Worm (Caenorhabditis elegans) whole organism, L3 larva: Measurements from ENCODE around the gene rev-3.

ENCODE experiments used
- ZK546.5 ChIP-seq: sonication (generic microtip); optimal IDR thresholded peaks from 2 replicates; lab custom pipeline; 2017; ENCODE audit warnings: missing biosample characterization, missing genetic modification characterization
- aly-2 ChIP-seq: fragments of 150-350 bp; optimal IDR thresholded peaks from 2 replicates; lab custom pipeline; 2014; ENCODE audit warnings: missing biosample characterization, missing genetic modification characterization
- ceh-28 ChIP-seq: fragments of 150-350 bp; optimal IDR thresholded peaks from 2 replicates; lab custom pipeline; 2014; ENCODE audit warnings: missing biosample characterization, missing genetic modification reagents, missing genetic modification characterization
- ceh-82 ChIP-seq: fragments of 150-350 bp; optimal IDR thresholded peaks from 2 replicates; lab custom pipeline; 2014; ENCODE audit warnings: missing biosample characterization, missing genetic modification characterization
- ceh-9 ChIP-seq: sonication (generic microtip); optimal IDR thresholded peaks from 2 replicates; lab custom pipeline; 2018; ENCODE audit warnings: missing biosample characterization, missing genetic modification characterization
- daf-12 ChIP-seq: fragments of 150-350 bp; optimal IDR thresholded peaks from 2 replicates; lab custom pipeline; 2014; ENCODE audit warnings: missing biosample characterization, missing genetic modification reagents, missing genetic modification characterization
- egl-27 ChIP-seq: sonication (generic microtip); optimal IDR thresholded peaks from 4 replicates; lab custom pipeline; 2017; ENCODE audit warnings: missing biosample characterization, missing genetic modification reagents, missing genetic modification characterization
- egl-5 ChIP-seq: fragments of 150-350 bp; optimal IDR thresholded peaks from 2 replicates; lab custom pipeline; 2017; ENCODE audit warnings: missing biosample characterization, missing genetic modification reagents, missing genetic modification characterization, inconsistent platforms
- elt-2 ChIP-seq: sonication (generic microtip); optimal IDR thresholded peaks from 2 replicates; lab custom pipeline; 2016; ENCODE audit warnings: missing genetic modification reagents, mild to moderate bottlenecking, missing genetic modification characterization, missing compliant biosample characterization
- elt-3 ChIP-seq, 3 experiments: fragments of 150-350 bp in 1 of 3; sonication (generic microtip) in 2 of 3; optimal IDR thresholded peaks; 2 replicates in 2 of 3; 4 replicates in 1 of 3; lab custom pipeline; 2014 to 2017; ENCODE audit warnings: missing biosample characterization in 3 of 3, missing genetic modification characterization in 3 of 3
- eor-1 ChIP-seq, 2 experiments: fragments of 150-350 bp; optimal IDR thresholded peaks; 2 replicates each; lab custom pipeline; 2014 to 2018; ENCODE audit warnings: missing biosample characterization in 2 of 2, missing genetic modification characterization in 2 of 2
- fkh-10 ChIP-seq: sonication (generic microtip); optimal IDR thresholded peaks from 2 replicates; lab custom pipeline; 2017; ENCODE audit warnings: missing biosample characterization, missing genetic modification reagents, missing genetic modification characterization
- fos-1 ChIP-seq: fragments of 150-350 bp; optimal IDR thresholded peaks from 2 replicates; lab custom pipeline; 2014; ENCODE audit warnings: missing biosample characterization, missing genetic modification characterization
- hmg-11 ChIP-seq: sonication (generic microtip); optimal IDR thresholded peaks from 2 replicates; lab custom pipeline; 2016; ENCODE audit warnings: missing genetic modification characterization, missing compliant biosample characterization
- jun-1 ChIP-seq: fragments of 150-350 bp; optimal IDR thresholded peaks from 2 replicates; lab custom pipeline; 2014; ENCODE audit warnings: missing biosample characterization, missing genetic modification reagents, missing genetic modification characterization
- lin-15B ChIP-seq: fragments of 150-350 bp; optimal IDR thresholded peaks from 2 replicates; lab custom pipeline; 2014; ENCODE audit warnings: missing biosample characterization, missing genetic modification characterization
- lsy-12 ChIP-seq: sonication (generic microtip); optimal IDR thresholded peaks from 2 replicates; lab custom pipeline; 2016; ENCODE audit warnings: mild to moderate bottlenecking, missing genetic modification characterization, missing compliant biosample characterization
- mdl-1 ChIP-seq: fragments of 150-350 bp; optimal IDR thresholded peaks from 2 replicates; lab custom pipeline; 2014; ENCODE audit warnings: missing biosample characterization, missing genetic modification characterization
- nhr-11 ChIP-seq: fragments of 150-350 bp; optimal IDR thresholded peaks from 2 replicates; lab custom pipeline; 2014; ENCODE audit warnings: missing biosample characterization, missing genetic modification characterization
- nhr-12 ChIP-seq: fragments of 150-350 bp; optimal IDR thresholded peaks from 2 replicates; lab custom pipeline; 2014; ENCODE audit warnings: missing biosample characterization, missing genetic modification characterization
- nhr-23 ChIP-seq: fragments of 150-350 bp; optimal IDR thresholded peaks from 2 replicates; lab custom pipeline; 2014; ENCODE audit warnings: missing biosample characterization, missing genetic modification reagents, missing genetic modification characterization
- nhr-43 ChIP-seq: sonication (generic microtip); optimal IDR thresholded peaks from 2 replicates; lab custom pipeline; 2016; ENCODE audit warnings: mild to moderate bottlenecking, missing genetic modification characterization, missing compliant biosample characterization; ENCODE audit not compliant: poor library complexity, severe bottlenecking
- nhr-67 ChIP-seq: fragments of 150-350 bp; optimal IDR thresholded peaks from 2 replicates; lab custom pipeline; 2014; ENCODE audit warnings: missing biosample characterization, missing genetic modification characterization
- nhr-76 ChIP-seq: fragments of 150-350 bp; sonication (generic microtip); optimal IDR thresholded peaks from 5 replicates; lab custom pipeline; 2014; ENCODE audit warnings: missing biosample characterization, missing genetic modification characterization
- pha-4 ChIP-seq: fragments of 150-350 bp; optimal IDR thresholded peaks from 2 replicates; lab custom pipeline; 2014; ENCODE audit warnings: missing biosample characterization, missing genetic modification reagents, missing genetic modification characterization
- pqm-1 ChIP-seq: fragments of 150-350 bp; optimal IDR thresholded peaks from 2 replicates; lab custom pipeline; 2017; ENCODE audit warnings: missing biosample characterization, missing genetic modification characterization, inconsistent platforms
- tbx-2 ChIP-seq: sonication (generic microtip); optimal IDR thresholded peaks from 2 replicates; lab custom pipeline; 2016; ENCODE audit warnings: mild to moderate bottlenecking, missing genetic modification characterization, missing compliant biosample characterization
- unc-39 ChIP-seq: sonication (generic microtip); optimal IDR thresholded peaks from 4 replicates; lab custom pipeline; 2017; ENCODE audit warnings: missing biosample characterization, missing genetic modification characterization
- unc-62 ChIP-seq: fragments of 150-350 bp; sonication (generic microtip); optimal IDR thresholded peaks from 4 replicates; lab custom pipeline; 2014; ENCODE audit warnings: missing biosample characterization, missing genetic modification reagents, missing genetic modification characterization
- ztf-11 ChIP-seq: fragments of 150-350 bp; optimal IDR thresholded peaks from 2 replicates; lab custom pipeline; 2014; ENCODE audit warnings: missing biosample characterization, missing genetic modification characterization
- ztf-4 ChIP-seq: fragments of 150-350 bp; optimal IDR thresholded peaks from 2 replicates; lab custom pipeline; 2014; ENCODE audit warnings: missing biosample characterization, missing genetic modification characterization

rev-3 gene

ce11 chrIII:5744579-5744978, 45.9 kb downstream of the rev-3 start, which contains the start of gene B0244.5:
B0244.5 (plus strand) TSS chrIII:5744879.
- TF ChIP-seq elt-2 (tag; lab: Kevin White, UChicago) (peak; percentile 15), lin-15B (no peak)

- TF ChIP-seq pha-4 (tag; lab: Kevin White, UChicago) (no peak), ZK546.5 (tag; lab: Kevin White, UChicago) (no peak), nhr-76 (tag; lab: Kevin White, UChicago) (no peak), unc-62 (GFP tag; lab: Kevin White, UChicago) (no peak), elt-2 (tag; lab: Kevin White, UChicago) (no peak), daf-12 (tag; lab: Kevin White, UChicago) (no peak), nhr-67 (tag; lab: Kevin White, UChicago) (no peak), fos-1 (no peak), nhr-11 (tag; lab: Kevin White, UChicago) (no peak), elt-3 (tag; optimal IDR thresholded peaks at IDR 0.05; lab: Kevin White, UChicago) (no peak), hmg-11 (tag; lab: Kevin White, UChicago) (no peak), lsy-12 (tag; lab: Kevin White, UChicago) (no peak), aly-2 (tag; lab: Kevin White, UChicago) (no peak), egl-5 (no peak), ceh-82 (tag; lab: Kevin White, UChicago) (no peak), pqm-1 (tag; lab: Kevin White, UChicago) (no peak), nhr-23 (tag; lab: Kevin White, UChicago) (no peak), nhr-12 (no peak)
Measured at ce11 chrIII:5743084-5743483, 47.4 kb downstream of the rev-3 start, which contains the start of gene B0244.15. B0244.15 (plus strand) TSS chrIII:5743384.

- TF ChIP-seq egl-27 (tag; lab: Kevin White, UChicago), result no peak
- TF ChIP-seq ztf-11, result no peak
Measured at ce11 chrIII:5740666-5741065, 49.8 kb downstream of the rev-3 start, which contains the start of gene B0244.16. B0244.16 (plus strand) TSS chrIII:5740966.

ce11 chrIII:5737708-5738107, 52.7 kb downstream of the rev-3 start, which contains the start of gene B0244.6:
B0244.6 (plus strand) TSS chrIII:5738008.
- TF ChIP-seq ztf-4 (tag; lab: Kevin White, UChicago), result no peak
- no peak for TF ChIP-seq elt-3 (tag; optimal IDR thresholded peaks at IDR 0.05; lab: Kevin White, UChicago)
- no peak for TF ChIP-seq eor-1 (tag; optimal IDR thresholded peaks at IDR 0.05; lab: Kevin White, UChicago)
- no peak for TF ChIP-seq tbx-2 (tag; lab: Kevin White, UChicago)
- TF ChIP-seq elt-2 (tag; lab: Kevin White, UChicago), result peak; percentile 21
- TF ChIP-seq hmg-11 (tag; lab: Kevin White, UChicago), result no peak
- TF ChIP-seq nhr-43 (tag; lab: Kevin White, UChicago), result no peak
- no peak for TF ChIP-seq ceh-82 (tag; lab: Kevin White, UChicago)

ce11 chrIII:5734905-5735304, 55.5 kb downstream of the rev-3 start, which contains the start of gene B0244.10:
B0244.10 (plus strand) TSS chrIII:5735158.
- TF ChIP-seq ceh-9, result no peak
- TF ChIP-seq nhr-67 (tag; lab: Kevin White, UChicago), result no peak
- TF ChIP-seq pqm-1 (tag; lab: Kevin White, UChicago), result peak; percentile 79
- no peak for TF ChIP-seq mdl-1 (tag; lab: Kevin White, UChicago)
- peak; percentile 1 for TF ChIP-seq ceh-28 (tag; lab: Kevin White, UChicago)
- peak; percentile 85 for TF ChIP-seq elt-2 (tag; lab: Kevin White, UChicago)
- peak; percentile 4 for TF ChIP-seq jun-1

- TF ChIP-seq unc-39 (tag; lab: Kevin White, UChicago) (no peak), lsy-12 (tag; lab: Kevin White, UChicago) (no peak), fkh-10 (no peak), fos-1 (no peak)
Measured at ce11 chrIII:5734328-5734727, 56.1 kb downstream of the rev-3 start.
